Fruit fly (Drosophila melanogaster) whole organism, embryonic: ENCODE measurements around the gene CG6216.

Experiments
- CG12236 ChIP-seq: fragments of 200-800 bp; sonication (Bioruptor generic); optimal IDR thresholded peaks from 2 replicates; lab custom pipeline; 2016; ENCODE audit warnings: missing biosample characterization, missing genetic modification characterization
- CG1233 ChIP-seq: fragments of 200-800 bp; sonication (Bioruptor generic); optimal IDR thresholded peaks from 4 replicates; lab custom pipeline; 2018; ENCODE audit warnings: missing biosample characterization, mild to moderate bottlenecking, missing genetic modification characterization
- CG13894 ChIP-seq: fragments of 200-800 bp; sonication (Bioruptor generic); optimal IDR thresholded peaks from 3 replicates; lab custom pipeline; 2018; ENCODE audit warnings: missing biosample characterization, mild to moderate bottlenecking, missing genetic modification characterization, moderate library complexity
- CG17385 ChIP-seq: fragments of 200-800 bp; sonication (Bioruptor generic); optimal IDR thresholded peaks from 3 replicates; lab custom pipeline; 2018; ENCODE audit warnings: missing biosample characterization, mild to moderate bottlenecking, missing genetic modification characterization
- CG1832 ChIP-seq: fragments of 200-800 bp; sonication (Bioruptor generic); optimal IDR thresholded peaks from 2 replicates; lab custom pipeline; 2017; ENCODE audit warnings: missing biosample characterization, mild to moderate bottlenecking, missing genetic modification characterization, inconsistent platforms
- CG2120 ChIP-seq: fragments of 200-800 bp; sonication (Bioruptor generic); optimal IDR thresholded peaks from 3 replicates; lab custom pipeline; 2016; ENCODE audit warnings: missing biosample characterization, missing genetic modification characterization
- CG2678 ChIP-seq: fragments of 200-800 bp; sonication (Bioruptor generic); optimal IDR thresholded peaks from 3 replicates; lab custom pipeline; 2019; ENCODE audit warnings: missing biosample characterization, mild to moderate bottlenecking, missing genetic modification characterization, moderate library complexity
- CG30020 ChIP-seq: fragments of 200-800 bp; optimal IDR thresholded peaks from 2 replicates; lab custom pipeline; 2019; ENCODE audit warnings: missing biosample characterization, mild to moderate bottlenecking, missing genetic modification characterization, moderate library complexity
- CG32532 ChIP-seq: fragments of 200-800 bp; sonication (Bioruptor generic); IDR thresholded peaks from 2 replicates; pipeline ENCODE4 v1.3.6; 2022; ENCODE audit warnings: missing biosample characterization, missing genetic modification characterization
- CG32767 ChIP-seq: fragments of 200-800 bp; sonication (Bioruptor generic); IDR thresholded peaks from 2 replicates; pipeline ENCODE4 v1.3.6; 2022; ENCODE audit warnings: missing biosample characterization, missing genetic modification characterization
- CG34224 ChIP-seq: fragments of 200-800 bp; sonication (Bioruptor generic); IDR thresholded peaks from 3 replicates; pipeline ENCODE4 v1.3.6; 2022; ENCODE audit warnings: missing biosample characterization, missing genetic modification characterization; ENCODE audit not compliant: partially characterized antibody
- CG3995 ChIP-seq: fragments of 200-800 bp; sonication (Bioruptor generic); optimal IDR thresholded peaks from 3 replicates; lab custom pipeline; 2016; ENCODE audit warnings: missing biosample characterization, missing genetic modification characterization
- CG4282 ChIP-seq: fragments of 200-800 bp; sonication (Bioruptor generic); optimal IDR thresholded peaks from 2 replicates; lab custom pipeline; 2016; ENCODE audit warnings: missing biosample characterization, missing genetic modification characterization
- CG5953 ChIP-seq: fragments of 200-800 bp; sonication (Bioruptor generic); IDR thresholded peaks from 2 replicates; pipeline ENCODE4 v1.3.6; 2022; ENCODE audit warnings: missing biosample characterization, missing genetic modification characterization
- CG9932 ChIP-seq: fragments of 200-800 bp; sonication (Bioruptor generic); IDR thresholded peaks from 2 replicates; pipeline ENCODE4 v1.3.6; 2022; ENCODE audit warnings: missing biosample characterization, missing genetic modification characterization
- GATAe ChIP-seq: fragments of 200-800 bp; sonication (Bioruptor generic); conservative IDR thresholded peaks from 2 replicates; pipeline ENCODE4 v1.3.6; 2022; ENCODE audit warnings: missing biosample characterization, missing genetic modification characterization
- Kr ChIP-seq: fragments of 200-800 bp; sonication (Bioruptor generic); optimal IDR thresholded peaks from 2 replicates; lab custom pipeline; 2017; ENCODE audit warnings: missing biosample characterization, mild to moderate bottlenecking, missing genetic modification characterization
- NC2α ChIP-seq: fragments of 200-800 bp; sonication (Bioruptor generic); optimal IDR thresholded peaks from 2 replicates; lab custom pipeline; 2016; ENCODE audit warnings: missing biosample characterization, missing genetic modification characterization
- Nf-YB ChIP-seq: fragments of 200-800 bp; sonication (Bioruptor generic); optimal IDR thresholded peaks from 3 replicates; lab custom pipeline; 2019; ENCODE audit warnings: missing biosample characterization, mild to moderate bottlenecking, missing genetic modification characterization, moderate library complexity
- Opbp ChIP-seq: fragments of 200-800 bp; sonication (Bioruptor generic); IDR thresholded peaks from 3 replicates; pipeline ENCODE4 v1.3.6; 2022; ENCODE audit warnings: missing biosample characterization, missing genetic modification characterization; ENCODE audit not compliant: partially characterized antibody
- Ptx1 ChIP-seq: fragments of 200-800 bp; sonication (Bioruptor generic); IDR thresholded peaks from 2 replicates; pipeline ENCODE4 v1.3.6; 2022; ENCODE audit warnings: missing biosample characterization, missing genetic modification characterization
- Scr ChIP-seq: fragments of 200-800 bp; sonication (Bioruptor generic); IDR thresholded peaks from 2 replicates; pipeline ENCODE4 v1.3.6; 2022; ENCODE audit warnings: missing biosample characterization, missing genetic modification characterization; ENCODE audit not compliant: partially characterized antibody
- Side ChIP-seq: fragments of 200-800 bp; sonication (Bioruptor generic); optimal IDR thresholded peaks from 2 replicates; lab custom pipeline; 2016; ENCODE audit warnings: missing biosample characterization, missing genetic modification characterization
- Taf1 ChIP-seq: fragments of 200-800 bp; sonication (Bioruptor generic); IDR thresholded peaks from 2 replicates; pipeline ENCODE4 v1.3.6; 2022; ENCODE audit warnings: missing biosample characterization, missing genetic modification characterization
- Xrp1 ChIP-seq: fragments of 200-800 bp; sonication (Bioruptor generic); IDR thresholded peaks from 2 replicates; pipeline ENCODE4 v1.3.6; 2022; ENCODE audit warnings: missing biosample characterization, missing genetic modification characterization
- amos ChIP-seq: fragments of 200-800 bp; sonication (Bioruptor generic); IDR thresholded peaks from 2 replicates; pipeline ENCODE4 v1.3.6; 2022; ENCODE audit warnings: missing biosample characterization, missing genetic modification characterization; ENCODE audit not compliant: partially characterized antibody
- ara ChIP-seq: fragments of 200-800 bp; sonication (Bioruptor generic); IDR thresholded peaks from 2 replicates; pipeline ENCODE4 v1.3.6; 2022; ENCODE audit warnings: missing biosample characterization, missing genetic modification characterization
- bowl ChIP-seq: fragments of 200-800 bp; sonication (Bioruptor generic); IDR thresholded peaks from 2 replicates; pipeline ENCODE4 v1.3.6; 2022; ENCODE audit warnings: missing biosample characterization, missing genetic modification characterization
- cad ChIP-seq: fragments of >200 bp; optimal IDR thresholded peaks from 2 replicates; lab custom pipeline; 2017; ENCODE audit warnings: missing biosample characterization, missing genetic modification characterization
- cg ChIP-seq: fragments of 200-800 bp; sonication (Bioruptor generic); optimal IDR thresholded peaks from 3 replicates; lab custom pipeline; 2019; ENCODE audit warnings: missing biosample characterization, mild to moderate bottlenecking, missing genetic modification characterization, moderate library complexity
- chn ChIP-seq: fragments of 200-800 bp; sonication (Bioruptor generic); optimal IDR thresholded peaks from 2 replicates; lab custom pipeline; 2016; ENCODE audit warnings: missing biosample characterization, missing genetic modification characterization
- dan ChIP-seq: fragments of 200-800 bp; sonication (Bioruptor generic); IDR thresholded peaks from 2 replicates; pipeline ENCODE4 v1.3.6; 2022; ENCODE audit warnings: missing biosample characterization, missing genetic modification characterization
- dati ChIP-seq: fragments of 200-800 bp; sonication (Bioruptor generic); IDR thresholded peaks from 2 replicates; pipeline ENCODE4 v1.3.6; 2022; ENCODE audit warnings: missing biosample characterization, missing genetic modification characterization
- disco-r ChIP-seq: fragments of 200-800 bp; sonication (Bioruptor generic); optimal IDR thresholded peaks from 2 replicates; lab custom pipeline; 2016; ENCODE audit warnings: missing biosample characterization, missing genetic modification characterization
- grn ChIP-seq: fragments of 200-800 bp; sonication (Bioruptor generic); optimal IDR thresholded peaks from 3 replicates; lab custom pipeline; 2017; ENCODE audit warnings: missing biosample characterization, missing genetic modification characterization
- hb ChIP-seq: fragments of 200-800 bp; sonication (Bioruptor generic); IDR thresholded peaks from 3 replicates; pipeline ENCODE4 v1.3.6; 2022; ENCODE audit warnings: missing biosample characterization, missing genetic modification characterization; ENCODE audit not compliant: partially characterized antibody
- lab ChIP-seq: fragments of 200-800 bp; sonication (Bioruptor generic); optimal IDR thresholded peaks from 3 replicates; lab custom pipeline; 2017; ENCODE audit warnings: missing biosample characterization, missing genetic modification characterization, mild to moderate bottlenecking, moderate library complexity, missing genetic modification reagents
- lilli ChIP-seq: fragments of 200-800 bp; sonication (Bioruptor generic); optimal IDR thresholded peaks from 3 replicates; lab custom pipeline; 2016; ENCODE audit warnings: missing biosample characterization, missing genetic modification characterization
- lmd ChIP-seq: fragments of 200-800 bp; sonication (Bioruptor generic); IDR thresholded peaks from 2 replicates; pipeline ENCODE4 v1.3.6; 2022; ENCODE audit warnings: missing biosample characterization, missing genetic modification characterization
- pfk ChIP-seq: fragments of 200-800 bp; sonication (Bioruptor generic); optimal IDR thresholded peaks from 2 replicates; lab custom pipeline; 2018; ENCODE audit warnings: missing biosample characterization, mild to moderate bottlenecking, missing genetic modification characterization, moderate library complexity
- pum ChIP-seq: fragments of 200-800 bp; sonication (Bioruptor generic); optimal IDR thresholded peaks from 2 replicates; lab custom pipeline; 2016; ENCODE audit warnings: missing biosample characterization, missing genetic modification characterization
- row ChIP-seq: fragments of 200-800 bp; sonication (Bioruptor generic); IDR thresholded peaks from 3 replicates; pipeline ENCODE4 v1.3.6; 2022; ENCODE audit warnings: missing biosample characterization, missing genetic modification characterization
- salm ChIP-seq: fragments of 200-800 bp; sonication (Bioruptor generic); optimal IDR thresholded peaks from 2 replicates; lab custom pipeline; 2018; ENCODE audit warnings: missing biosample characterization, mild to moderate bottlenecking, missing genetic modification characterization
- scrt ChIP-seq: fragments of 200-800 bp; sonication (Bioruptor generic); optimal IDR thresholded peaks from 2 replicates; lab custom pipeline; 2018; ENCODE audit warnings: missing biosample characterization, mild to moderate bottlenecking, missing genetic modification characterization, moderate library complexity
- sens-2 ChIP-seq: fragments of 200-800 bp; sonication (Bioruptor generic); IDR thresholded peaks from 2 replicates; pipeline ENCODE4 v1.3.6; 2022; ENCODE audit warnings: missing biosample characterization, missing genetic modification characterization
- sob ChIP-seq: fragments of 200-800 bp; sonication (Bioruptor generic); IDR thresholded peaks from 2 replicates; pipeline ENCODE4 v1.3.6; 2022; ENCODE audit warnings: missing biosample characterization, missing genetic modification characterization
- toy ChIP-seq: fragments of 200-800 bp; sonication (Bioruptor generic); IDR thresholded peaks from 2 replicates; pipeline ENCODE4 v1.3.6; 2022; ENCODE audit warnings: missing biosample characterization, missing genetic modification characterization
- tup ChIP-seq: fragments of 200-800 bp; sonication (Bioruptor generic); optimal IDR thresholded peaks from 2 replicates; lab custom pipeline; 2016; ENCODE audit warnings: missing biosample characterization, mild to moderate bottlenecking, missing genetic modification characterization, moderate library complexity
- vnd ChIP-seq: fragments of 200-800 bp; sonication (Bioruptor generic); IDR thresholded peaks from 3 replicates; pipeline ENCODE4 v1.3.6; 2022; ENCODE audit warnings: missing biosample characterization, missing genetic modification characterization; ENCODE audit not compliant: partially characterized antibody
- zfh2 ChIP-seq: fragments of 200-800 bp; sonication (Bioruptor generic); optimal IDR thresholded peaks from 2 replicates; lab custom pipeline; 2016; ENCODE audit warnings: missing biosample characterization, missing genetic modification characterization

CG6216 gene

dm6 chr3L:11125636-11126532, 24.7 kb downstream of the CG6216 start (continued):
- TF ChIP-seq row = peak; percentile 16; the same call in 1 of the 3 replicates
- TF ChIP-seq cg (GFP tag; lab: Kevin White, UChicago) = no peak
- TF ChIP-seq vnd = no peak
- no peak for TF ChIP-seq pfk (GFP tag; lab: Kevin White, UChicago)
- TF ChIP-seq chn (GFP tag; lab: Kevin White, UChicago) = no peak
- TF ChIP-seq lab (GFP tag; lab: Kevin White, UChicago) = peak; percentile 60
- TF ChIP-seq CG32532 (GFP tag; lab: Robert Waterston, UW) = peak; percentile 54
- no peak for TF ChIP-seq grn (GFP tag; lab: Kevin White, UChicago)
- TF ChIP-seq GATAe = no peak
- TF ChIP-seq sens-2 = no peak
- no peak for TF ChIP-seq sob (GFP tag; lab: Robert Waterston, UW)
- TF ChIP-seq scrt (GFP tag; lab: Kevin White, UChicago) = peak; percentile 40
- TF ChIP-seq Opbp (GFP tag; lab: Robert Waterston, UW) = no peak
- TF ChIP-seq bowl = no peak
- TF ChIP-seq Scr (GFP tag; lab: Robert Waterston, UW) = no peak
- no peak for TF ChIP-seq CG17385
- TF ChIP-seq Kr (GFP tag; lab: Kevin White, UChicago) = no peak
- no peak for TF ChIP-seq dati (GFP tag; lab: Robert Waterston, UW)
- TF ChIP-seq cad (GFP tag; lab: Kevin White, UChicago) = peak; percentile 36
- no peak for TF ChIP-seq CG3995 (GFP tag; lab: Kevin White, UChicago)
- TF ChIP-seq CG4282 (GFP tag; lab: Kevin White, UChicago) = no peak
- TF ChIP-seq CG2120 (GFP tag; lab: Kevin White, UChicago) = peak; percentile 58
- TF ChIP-seq salm (tag; lab: Kevin White, UChicago) = no peak
- TF ChIP-seq tup = no peak
- no peak for TF ChIP-seq dan (GFP tag; lab: Robert Waterston, UW)
- no peak for TF ChIP-seq CG13894 (tag; lab: Kevin White, UChicago)
- TF ChIP-seq toy (GFP tag; lab: Robert Waterston, UW) = no peak
- TF ChIP-seq Side (GFP tag; lab: Kevin White, UChicago) = no peak
- TF ChIP-seq CG5953 (GFP tag; lab: Robert Waterston, UW) = no peak
- TF ChIP-seq zfh2 (GFP tag; lab: Kevin White, UChicago) = peak; percentile 23
- no peak for TF ChIP-seq NC2α (GFP tag; lab: Kevin White, UChicago)
- no peak for TF ChIP-seq CG1233 (GFP tag; lab: Kevin White, UChicago)
- TF ChIP-seq ara (GFP tag; lab: Robert Waterston, UW) = no peak
- no peak for TF ChIP-seq Nf-YB (GFP tag; lab: Kevin White, UChicago)
- TF ChIP-seq CG2678 (tag; lab: Kevin White, UChicago) = no peak
- 0 out of 2 replicates have a peak, but pooled peaks have one; percentile 20 for TF ChIP-seq Taf1 (GFP tag; lab: Robert Waterston, UW)
- no peak for TF ChIP-seq CG1832 (GFP tag; lab: Kevin White, UChicago)
- TF ChIP-seq Ptx1 = no peak
- no peak for TF ChIP-seq disco-r
- no peak for TF ChIP-seq pum (GFP tag; lab: Kevin White, UChicago)
- no peak for TF ChIP-seq CG34224 (GFP tag; lab: Robert Waterston, UW)
- no peak for TF ChIP-seq CG12236 (GFP tag; lab: Kevin White, UChicago)
- TF ChIP-seq CG32767 = no peak
- TF ChIP-seq CG30020 = no peak
- no peak for TF ChIP-seq hb (GFP tag; lab: Robert Waterston, UW)
- no peak for TF ChIP-seq lilli
- no peak for TF ChIP-seq lmd
- 0 out of 2 replicates have a peak, but pooled peaks have one; percentile 7 for TF ChIP-seq CG9932 (GFP tag; lab: Robert Waterston, UW)
- TF ChIP-seq amos (GFP tag; lab: Robert Waterston, UW) = no peak
- TF ChIP-seq Xrp1 (GFP tag; lab: Robert Waterston, UW) = 0 out of 2 replicates have a peak, but pooled peaks have one; percentile 11
